Fruit fly (Drosophila melanogaster) whole organism, embryonic: ENCODE results near the gene CG33288.

Experiments
- Atf3 ChIP-seq: fragments of 200-800 bp; sonication (Bioruptor generic); optimal IDR thresholded peaks from 3 replicates; lab custom pipeline; 2016; ENCODE audit warnings: missing biosample characterization, missing genetic modification characterization
- CG11247 ChIP-seq: fragments of 200-800 bp; sonication (Bioruptor generic); IDR thresholded peaks from 2 replicates; pipeline ENCODE4 v1.3.6; 2022; ENCODE audit warnings: missing biosample characterization, missing genetic modification characterization
- CG12219 ChIP-seq: fragments of 200-800 bp; sonication (Bioruptor generic); optimal IDR thresholded peaks from 3 replicates; lab custom pipeline; 2018; ENCODE audit warnings: missing biosample characterization, mild to moderate bottlenecking, missing genetic modification characterization
- CG12769 ChIP-seq: fragments of 200-800 bp; sonication (Bioruptor generic); optimal IDR thresholded peaks from 2 replicates; lab custom pipeline; 2019; ENCODE audit warnings: missing biosample characterization, mild to moderate bottlenecking, missing genetic modification characterization, moderate library complexity
- CG13296 ChIP-seq: fragments of 200-800 bp; sonication (Bioruptor generic); optimal IDR thresholded peaks from 3 replicates; lab custom pipeline; 2018; ENCODE audit warnings: missing biosample characterization, mild to moderate bottlenecking, missing genetic modification characterization
- CG14441 ChIP-seq: fragments of 200-800 bp; sonication (Bioruptor generic); IDR thresholded peaks from 2 replicates; pipeline ENCODE4 v1.3.6; 2022; ENCODE audit warnings: missing biosample characterization, missing genetic modification characterization
- CG17361 ChIP-seq: fragments of 200-800 bp; sonication (Bioruptor generic); IDR thresholded peaks from 3 replicates; pipeline ENCODE4 v1.3.6; 2022; ENCODE audit warnings: missing biosample characterization, missing genetic modification characterization
- CG18476 ChIP-seq: fragments of 200-800 bp; sonication (Bioruptor generic); optimal IDR thresholded peaks from 2 replicates; lab custom pipeline; 2016; ENCODE audit warnings: missing biosample characterization, mild to moderate bottlenecking, missing genetic modification characterization
- CG18599 ChIP-seq: fragments of 200-800 bp; sonication (Bioruptor generic); optimal IDR thresholded peaks from 3 replicates; lab custom pipeline; 2017; ENCODE audit warnings: missing biosample characterization, missing genetic modification characterization, mild to moderate bottlenecking, moderate library complexity, missing genetic modification reagents
- CG3065 ChIP-seq: fragments of 200-800 bp; sonication (Bioruptor generic); optimal IDR thresholded peaks from 2 replicates; lab custom pipeline; 2016; ENCODE audit warnings: missing biosample characterization, missing genetic modification characterization
- CG4328 ChIP-seq: fragments of 200-800 bp; sonication (Bioruptor generic); optimal IDR thresholded peaks from 3 replicates; lab custom pipeline; 2017; ENCODE audit warnings: missing biosample characterization, missing genetic modification reagents, missing genetic modification characterization
- CG6175 ChIP-seq: fragments of 200-800 bp; sonication (Bioruptor generic); IDR thresholded peaks from 3 replicates; pipeline ENCODE4 v1.3.6; 2022; ENCODE audit warnings: missing biosample characterization, missing genetic modification characterization
- CG6654 ChIP-seq: fragments of 200-800 bp; sonication (Bioruptor generic); optimal IDR thresholded peaks from 2 replicates; lab custom pipeline; 2017; ENCODE audit warnings: missing biosample characterization, mild to moderate bottlenecking, missing genetic modification characterization
- CG6683 ChIP-seq: fragments of 200-800 bp; sonication (Bioruptor generic); optimal IDR thresholded peaks from 2 replicates; lab custom pipeline; 2017; ENCODE audit warnings: missing biosample characterization, mild to moderate bottlenecking, missing genetic modification characterization, missing genetic modification reagents
- CG7963 ChIP-seq: fragments of 200-800 bp; sonication (Bioruptor generic); IDR thresholded peaks from 3 replicates; pipeline ENCODE4 v1.3.6; 2022; ENCODE audit warnings: missing biosample characterization, missing genetic modification characterization; ENCODE audit not compliant: partially characterized antibody
- CG8281 ChIP-seq: fragments of 200-800 bp; sonication (Bioruptor generic); optimal IDR thresholded peaks from 2 replicates; lab custom pipeline; 2018; ENCODE audit warnings: missing biosample characterization, mild to moderate bottlenecking, missing genetic modification characterization, moderate library complexity
- CG9797 ChIP-seq: fragments of 200-800 bp; sonication (Bioruptor generic); optimal IDR thresholded peaks from 3 replicates; lab custom pipeline; 2018; ENCODE audit warnings: missing biosample characterization, mild to moderate bottlenecking, missing genetic modification characterization
- D19B ChIP-seq: fragments of 200-800 bp; sonication (Bioruptor generic); optimal IDR thresholded peaks from 2 replicates; lab custom pipeline; 2017; ENCODE audit warnings: missing biosample characterization, mild to moderate bottlenecking, missing genetic modification characterization
- Dbx ChIP-seq: fragments of 200-800 bp; sonication (Bioruptor generic); IDR thresholded peaks from 3 replicates; pipeline ENCODE4 v1.3.6; 2022; ENCODE audit warnings: missing biosample characterization, missing genetic modification characterization
- Dip2 ChIP-seq: fragments of 200-800 bp; sonication (Bioruptor generic); IDR thresholded peaks from 2 replicates; pipeline ENCODE4 v1.3.6; 2022; ENCODE audit warnings: missing biosample characterization, missing genetic modification characterization
- Doc2 ChIP-seq: fragments of 200-800 bp; sonication (Bioruptor generic); IDR thresholded peaks from 2 replicates; pipeline ENCODE4 v1.3.6; 2022; ENCODE audit warnings: missing biosample characterization, missing genetic modification characterization
- GATAe ChIP-seq: fragments of 200-800 bp; sonication (Bioruptor generic); conservative IDR thresholded peaks from 2 replicates; pipeline ENCODE4 v1.3.6; 2022; ENCODE audit warnings: missing biosample characterization, missing genetic modification characterization
- Gug ChIP-seq: fragments of 200-800 bp; sonication (Bioruptor generic); IDR thresholded peaks from 4 replicates; pipeline ENCODE4 v1.3.6; 2022; ENCODE audit warnings: missing biosample characterization, missing genetic modification characterization
- Hmr ChIP-seq: fragments of 200-800 bp; sonication (Bioruptor generic); optimal IDR thresholded peaks from 3 replicates; lab custom pipeline; 2017; ENCODE audit warnings: mild to moderate bottlenecking, missing biosample characterization, missing genetic modification reagents, missing genetic modification characterization
- Hr51 ChIP-seq, 2 experiments: fragments of 200-800 bp; sonication (Bioruptor generic); optimal IDR thresholded peaks; 2 replicates in 1 of 2; 3 replicates in 1 of 2; lab custom pipeline; 2016 to 2018; ENCODE audit warnings: missing biosample characterization in 2 of 2, missing genetic modification characterization in 2 of 2, mild to moderate bottlenecking in 1 of 2, moderate library complexity in 1 of 2
- Lpt ChIP-seq: fragments of >200 bp; optimal IDR thresholded peaks from 2 replicates; lab custom pipeline; 2018; ENCODE audit warnings: missing biosample characterization, missing genetic modification characterization
- Mad ChIP-seq: fragments of 200-800 bp; sonication (Bioruptor generic); optimal IDR thresholded peaks from 2 replicates; lab custom pipeline; 2016; ENCODE audit warnings: missing biosample characterization, missing genetic modification characterization
- Mrtf ChIP-seq: fragments of 200-800 bp; sonication (Bioruptor generic); IDR thresholded peaks from 3 replicates; pipeline ENCODE4 v1.3.6; 2022; ENCODE audit warnings: missing biosample characterization, missing genetic modification characterization
- Nf-YC ChIP-seq: fragments of 200-800 bp; optimal IDR thresholded peaks from 3 replicates; lab custom pipeline; 2019; ENCODE audit warnings: missing biosample characterization, mild to moderate bottlenecking, missing genetic modification characterization, moderate library complexity
- Xrp1 ChIP-seq: fragments of 200-800 bp; sonication (Bioruptor generic); IDR thresholded peaks from 2 replicates; pipeline ENCODE4 v1.3.6; 2022; ENCODE audit warnings: missing biosample characterization, missing genetic modification characterization
- ac ChIP-seq: fragments of 200-800 bp; sonication (Bioruptor generic); optimal IDR thresholded peaks from 3 replicates; lab custom pipeline; 2017; ENCODE audit warnings: missing biosample characterization, mild to moderate bottlenecking, missing genetic modification characterization
- bowl ChIP-seq: fragments of 200-800 bp; sonication (Bioruptor generic); IDR thresholded peaks from 2 replicates; pipeline ENCODE4 v1.3.6; 2022; ENCODE audit warnings: missing biosample characterization, missing genetic modification characterization
- cas ChIP-seq: fragments of 200-800 bp; sonication (Bioruptor generic); IDR thresholded peaks from 2 replicates; pipeline ENCODE4 v1.3.6; 2022; ENCODE audit warnings: missing biosample characterization, missing genetic modification characterization
- ci ChIP-seq: fragments of 200-800 bp; sonication (Bioruptor generic); IDR thresholded peaks from 3 replicates; pipeline ENCODE4 v1.3.6; 2022; ENCODE audit warnings: missing biosample characterization, missing genetic modification characterization
- dysf ChIP-seq: fragments of 200-800 bp; sonication (Bioruptor generic); IDR thresholded peaks from 3 replicates; pipeline ENCODE4 v1.3.6; 2022; ENCODE audit warnings: missing biosample characterization, missing genetic modification characterization
- fd64A ChIP-seq: fragments of 200-800 bp; sonication (Bioruptor generic); optimal IDR thresholded peaks from 3 replicates; lab custom pipeline; 2018; ENCODE audit warnings: missing biosample characterization, mild to moderate bottlenecking, missing genetic modification characterization
- gcm ChIP-seq: fragments of 200-800 bp; sonication (Bioruptor generic); optimal IDR thresholded peaks from 2 replicates; lab custom pipeline; 2019; ENCODE audit warnings: missing biosample characterization, mild to moderate bottlenecking, missing genetic modification characterization, moderate library complexity
- gro ChIP-seq: fragments of 200-800 bp; sonication (Bioruptor generic); optimal IDR thresholded peaks from 2 replicates; lab custom pipeline; 2016; ENCODE audit warnings: missing biosample characterization, missing genetic modification characterization
- ken ChIP-seq: fragments of 200-800 bp; sonication (Bioruptor generic); IDR thresholded peaks from 3 replicates; pipeline ENCODE4 v1.3.6; 2022; ENCODE audit warnings: missing biosample characterization, missing genetic modification characterization
- mld ChIP-seq: fragments of 200-800 bp; sonication (Bioruptor generic); IDR thresholded peaks from 3 replicates; pipeline ENCODE4 v1.3.6; 2022; ENCODE audit warnings: missing biosample characterization, missing genetic modification characterization; ENCODE audit not compliant: partially characterized antibody
- nau ChIP-seq: fragments of 200-800 bp; sonication (Bioruptor generic); optimal IDR thresholded peaks from 3 replicates; lab custom pipeline; 2017; ENCODE audit warnings: missing biosample characterization, mild to moderate bottlenecking, missing genetic modification characterization, missing genetic modification reagents
- sd ChIP-seq: fragments of 200-800 bp; sonication (Bioruptor generic); optimal IDR thresholded peaks from 3 replicates; lab custom pipeline; 2018; ENCODE audit warnings: missing biosample characterization, mild to moderate bottlenecking, missing genetic modification characterization, moderate library complexity
- seq ChIP-seq: fragments of 200-800 bp; sonication (Bioruptor generic); IDR thresholded peaks from 2 replicates; pipeline ENCODE4 v1.3.6; 2022; ENCODE audit warnings: missing biosample characterization, missing genetic modification characterization
- sob ChIP-seq: fragments of 200-800 bp; sonication (Bioruptor generic); IDR thresholded peaks from 2 replicates; pipeline ENCODE4 v1.3.6; 2022; ENCODE audit warnings: missing biosample characterization, missing genetic modification characterization
- sr ChIP-seq: fragments of 200-800 bp; sonication (Bioruptor generic); IDR thresholded peaks from 3 replicates; pipeline ENCODE4 v1.3.6; 2022; ENCODE audit warnings: missing biosample characterization, missing genetic modification characterization
- tin ChIP-seq: fragments of 200-800 bp; sonication (Bioruptor generic); optimal IDR thresholded peaks from 3 replicates; lab custom pipeline; 2016; ENCODE audit warnings: missing biosample characterization, missing genetic modification characterization
- ttk ChIP-seq: fragments of 200-800 bp; sonication (Bioruptor generic); IDR thresholded peaks from 2 replicates; pipeline ENCODE4 v2.1.2; 2022; ENCODE audit warnings: missing biosample characterization, missing genetic modification characterization
- twi ChIP-seq: fragments of 200-800 bp; optimal IDR thresholded peaks from 2 replicates; lab custom pipeline; 2019; ENCODE audit warnings: missing biosample characterization, mild to moderate bottlenecking, missing genetic modification characterization, moderate library complexity
- zf30C ChIP-seq: fragments of 200-800 bp; sonication (Bioruptor generic); optimal IDR thresholded peaks from 3 replicates; lab custom pipeline; 2018; ENCODE audit warnings: missing biosample characterization, mild to moderate bottlenecking, missing genetic modification characterization

Gene CG33288

DNA sequence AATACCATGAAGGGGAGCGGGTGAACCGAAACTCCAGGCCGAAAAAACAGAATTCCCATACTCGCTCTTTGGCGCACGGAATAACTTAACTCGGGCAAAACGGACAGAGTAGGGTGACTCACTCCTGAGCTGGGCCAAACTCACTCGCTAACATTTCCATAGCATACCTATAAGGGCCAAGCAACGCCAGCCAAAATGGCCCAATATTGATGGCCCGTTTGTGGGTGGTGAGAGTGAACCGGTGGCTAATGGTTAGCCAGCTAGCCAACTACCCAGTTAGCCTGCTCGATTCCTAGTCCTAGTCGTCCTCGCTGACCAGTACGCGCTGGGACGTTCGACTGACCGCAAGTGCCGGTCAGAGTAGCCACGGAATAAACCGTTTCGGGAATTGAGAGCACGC lies at the start of gene CG33288:
Gene CG33288 (plus strand): TSS at position 301 of the 400 bp plus-strand sequence.
- no peak for TF ChIP-seq Mad
- 0 out of 3 replicates have a peak, but pooled peaks have one; percentile 21 for TF ChIP-seq Dbx (GFP tag; lab: Robert Waterston, UW)

- TF ChIP-seq twi (tag; lab: Kevin White, UChicago), result peak; percentile 62
- TF ChIP-seq CG6683 (GFP tag; lab: Kevin White, UChicago), result no peak
- TF ChIP-seq gcm (GFP tag; lab: Kevin White, UChicago), result no peak
- no peak for TF ChIP-seq CG6654
- TF ChIP-seq GATAe (GFP tag; lab: Robert Waterston, UW), result no peak
- TF ChIP-seq CG3065, result no peak
- peak; percentile 81 for TF ChIP-seq nau (GFP tag; lab: Kevin White, UChicago)
- no peak for TF ChIP-seq zf30C
- 0 out of 3 replicates have a peak, but pooled peaks have one; percentile 17 for TF ChIP-seq CG7963 (GFP tag; lab: Robert Waterston, UW)
- TF ChIP-seq sd (tag; lab: Kevin White, UChicago), result peak; percentile 15
- TF ChIP-seq gro (GFP tag; lab: Kevin White, UChicago), result no peak
- TF ChIP-seq cas (GFP tag; lab: Robert Waterston, UW), result no peak
- TF ChIP-seq Gug (GFP tag; lab: Robert Waterston, UW), result no peak
- no peak for TF ChIP-seq CG8281 (tag; lab: Kevin White, UChicago)
- no peak for TF ChIP-seq CG11247
- TF ChIP-seq D19B (GFP tag; lab: Kevin White, UChicago), result no peak
- TF ChIP-seq CG13296 (GFP tag; lab: Kevin White, UChicago), result no peak
- TF ChIP-seq Hmr (GFP tag; lab: Kevin White, UChicago), result peak; percentile 2
- TF ChIP-seq dysf (GFP tag; lab: Robert Waterston, UW), result 0 out of 3 replicates have a peak, but pooled peaks have one; percentile 36
- no peak for TF ChIP-seq ken (GFP tag; lab: Robert Waterston, UW)
- TF ChIP-seq sob (GFP tag; lab: Robert Waterston, UW), result no peak
- no peak for TF ChIP-seq CG9797 (GFP tag; lab: Kevin White, UChicago)
- TF ChIP-seq Dip2 (GFP tag; lab: Robert Waterston, UW), result no peak
- no peak for TF ChIP-seq seq (GFP tag; lab: Robert Waterston, UW)
- TF ChIP-seq ttk (GFP tag; lab: Robert Waterston, UW), result no peak
- 0 out of 3 replicates have a peak, but pooled peaks have one; percentile 2 for TF ChIP-seq CG17361 (GFP tag; lab: Robert Waterston, UW)
- no peak for TF ChIP-seq mld
- peak in 1 of 2 experiments; percentile 25 for TF ChIP-seq Hr51 (GFP tag; optimal IDR thresholded peaks at IDR 0.05; lab: Kevin White, UChicago)
- no peak for TF ChIP-seq Xrp1 (GFP tag; lab: Robert Waterston, UW)
- TF ChIP-seq fd64A (GFP tag; lab: Kevin White, UChicago), result no peak
- TF ChIP-seq CG12769 (tag; lab: Kevin White, UChicago), result peak; percentile 90
- no peak for TF ChIP-seq Atf3
- no peak for TF ChIP-seq ac (GFP tag; lab: Kevin White, UChicago)
- TF ChIP-seq CG12219, result no peak
- TF ChIP-seq CG18476 (GFP tag; lab: Kevin White, UChicago), result no peak
- TF ChIP-seq CG4328 (GFP tag; lab: Kevin White, UChicago), result no peak
- no peak for TF ChIP-seq bowl (GFP tag; lab: Robert Waterston, UW)
- no peak for TF ChIP-seq Nf-YC (tag; lab: Kevin White, UChicago)
- TF ChIP-seq Doc2 (GFP tag; lab: Robert Waterston, UW), result no peak
- TF ChIP-seq Mrtf (GFP tag; lab: Robert Waterston, UW), result no peak
- TF ChIP-seq CG14441, result no peak
- peak; percentile 66; the same call in 1 of the 3 replicates for TF ChIP-seq CG6175 (GFP tag; lab: Robert Waterston, UW)
- TF ChIP-seq sr (GFP tag; lab: Robert Waterston, UW), result peak; percentile 99
- no peak for TF ChIP-seq Lpt (GFP tag; lab: Kevin White, UChicago)
- no peak for TF ChIP-seq CG18599 (GFP tag; lab: Kevin White, UChicago)
- TF ChIP-seq ci (GFP tag; lab: Robert Waterston, UW), result no peak
- TF ChIP-seq tin (GFP tag; lab: Kevin White, UChicago), result no peak
- TF ChIP-seq, all 482 proteins: peak for 11
Observed at dm6 chr3L:21380126-21380525, 47.5 kb upstream of the CG33288 start.
